Worm (Caenorhabditis elegans): Measurements from ENCODE around the gene ncs-5.

ce11 chrV:18772761-18773160, 46.8 kb upstream of the ncs-5 start, which contains the start of gene clec-257:
- TF ChIP-seq ztf-11 (tag; optimal IDR thresholded peaks at IDR 0.05) (no peak), zip-2 (tag; optimal IDR thresholded peaks at IDR 0.05) (no peak), R02D3.7 (tag; optimal IDR thresholded peaks at IDR 0.05) (no peak), lin-13 (GFP tag; optimal IDR thresholded peaks at IDR 0.05) (no peak), daf-12 (tag; optimal IDR thresholded peaks at IDR 0.05) (no peak), F49E8.2 (tag; optimal IDR thresholded peaks at IDR 0.05; ENCODE audit: borderline replicate concordance) (no peak), ceh-82 (tag; optimal IDR thresholded peaks at IDR 0.05) (no peak), lin-38 (GFP tag; IDR thresholded peaks at IDR 0.05) (no peak), egl-27 (tag; optimal IDR thresholded peaks at IDR 0.05) (no peak), attf-4 (tag; optimal IDR thresholded peaks at IDR 0.05) (no peak)

Measured in whole organism, L4 larva.